Worm (Caenorhabditis elegans): ENCODE results near the gene R02E12.4.

ce11 chrX:3958252-3958651 lies 46.9 kb upstream of the R02E12.4 start, which contains the start of gene lin-18:
- TF ChIP-seq hrde-1 (tag; optimal IDR thresholded peaks at IDR 0.05; ENCODE audit: borderline replicate concordance), result no peak
- TF ChIP-seq sptf-2 (GFP tag; optimal IDR thresholded peaks at IDR 0.05), result no peak
- no peak for TF ChIP-seq nhr-80 (tag; optimal IDR thresholded peaks at IDR 0.05)
- TF ChIP-seq dpl-1 (GFP tag; optimal IDR thresholded peaks at IDR 0.05), result no peak
- TF ChIP-seq Y53F4B.3 (GFP tag; IDR thresholded peaks at IDR 0.05), result no peak
- no peak for TF ChIP-seq nfyb-1 (GFP tag; IDR thresholded peaks at IDR 0.05)
- TF ChIP-seq pha-4 (tag; optimal IDR thresholded peaks at IDR 0.05), result no peak
- no peak for TF ChIP-seq ets-4 (GFP tag; optimal IDR thresholded peaks at IDR 0.05)
- TF ChIP-seq nfya-1 (tag; optimal IDR thresholded peaks at IDR 0.05; ENCODE audit: borderline replicate concordance, insufficient read depth), result no peak

Data from whole organism, young adult.